Worm (Caenorhabditis elegans): ENCODE measurements around the gene clec-4.

Gene clec-4

DNA sequence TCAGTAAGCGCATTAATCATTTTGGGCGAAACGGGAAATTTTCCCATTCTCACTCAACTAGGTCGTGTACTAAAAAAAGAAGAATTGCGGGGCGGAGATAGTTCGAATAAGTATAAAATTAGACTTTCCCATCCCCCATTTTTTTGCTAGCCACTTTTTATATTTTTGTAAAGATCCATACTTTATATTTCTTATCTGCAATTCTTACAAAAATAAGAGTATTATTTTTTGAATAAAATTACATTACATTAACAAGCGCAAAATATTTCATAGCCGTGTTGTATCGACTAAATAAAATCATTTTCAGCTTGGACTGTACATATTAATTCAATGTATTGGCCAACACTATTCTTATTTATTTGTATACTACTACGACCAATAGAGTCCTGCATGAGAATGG, 25.3 kb downstream of the clec-4 start, which contains the start of gene F49C5.11:
F49C5.11 (plus strand) TSS at position 301 of the 400 bp plus-strand sequence.
- no peak for TF ChIP-seq ceh-16 (tag; optimal IDR thresholded peaks at IDR 0.05)
- TF ChIP-seq F13H6.1 (tag; optimal IDR thresholded peaks at IDR 0.05) = no peak
- TF ChIP-seq gmeb-1 (tag; optimal IDR thresholded peaks at IDR 0.05) = no peak
- no peak for TF ChIP-seq skn-1 (tag; optimal IDR thresholded peaks at IDR 0.05)
- TF ChIP-seq aly-2 (tag; optimal IDR thresholded peaks at IDR 0.05) = no peak
- no peak for TF ChIP-seq unc-55 (GFP tag; optimal IDR thresholded peaks at IDR 0.05)
- no peak for TF ChIP-seq mab-5 (tag; optimal IDR thresholded peaks at IDR 0.05)
- TF ChIP-seq dmd-4 (tag; optimal IDR thresholded peaks at IDR 0.05) = no peak
- no peak for TF ChIP-seq nhr-25 (tag; optimal IDR thresholded peaks at IDR 0.05)
- TF ChIP-seq nhr-11 (tag; optimal IDR thresholded peaks at IDR 0.05) = no peak
- no peak for TF ChIP-seq nhr-6 (tag; optimal IDR thresholded peaks at IDR 0.05)

- TF ChIP-seq F13H6.1 (tag; optimal IDR thresholded peaks at IDR 0.05) (no peak), mab-5 (tag; optimal IDR thresholded peaks at IDR 0.05) (no peak), sma-9 (GFP tag; optimal IDR thresholded peaks at IDR 0.05) (no peak), sma-9 (tag; optimal IDR thresholded peaks at IDR 0.05) (no peak), Y55F3AM.14 (GFP tag; optimal IDR thresholded peaks at IDR 0.05) (no peak), mbf-1 (tag; optimal IDR thresholded peaks at IDR 0.05) (no peak), crh-2 (tag; optimal IDR thresholded peaks at IDR 0.05) (no peak), lsy-2 (tag; optimal IDR thresholded peaks at IDR 0.05) (no peak), alr-1 (tag; optimal IDR thresholded peaks at IDR 0.05) (no peak), nhr-129 (tag; optimal IDR thresholded peaks at IDR 0.05) (no peak), nhr-12 (tag; optimal IDR thresholded peaks at IDR 0.05) (no peak), nhr-21 (tag; optimal IDR thresholded peaks at IDR 0.05) (no peak), lin-39 (tag; optimal IDR thresholded peaks at IDR 0.05) (no peak), mdl-1 (tag; optimal IDR thresholded peaks at IDR 0.05) (no peak), egl-27 (tag; optimal IDR thresholded peaks at IDR 0.05) (no peak), fos-1 (tag; optimal IDR thresholded peaks at IDR 0.05) (no peak), C34F6.9 (tag; optimal IDR thresholded peaks at IDR 0.05) (no peak), peb-1 (tag; optimal IDR thresholded peaks at IDR 0.05) (no peak), elt-1 (tag; optimal IDR thresholded peaks at IDR 0.05) (no peak), nhr-23 (tag; optimal IDR thresholded peaks at IDR 0.05) (no peak)
These were observed 30.0 kb downstream of the clec-4 start for ce11 chrII:12550940-12551339.

DNA sequence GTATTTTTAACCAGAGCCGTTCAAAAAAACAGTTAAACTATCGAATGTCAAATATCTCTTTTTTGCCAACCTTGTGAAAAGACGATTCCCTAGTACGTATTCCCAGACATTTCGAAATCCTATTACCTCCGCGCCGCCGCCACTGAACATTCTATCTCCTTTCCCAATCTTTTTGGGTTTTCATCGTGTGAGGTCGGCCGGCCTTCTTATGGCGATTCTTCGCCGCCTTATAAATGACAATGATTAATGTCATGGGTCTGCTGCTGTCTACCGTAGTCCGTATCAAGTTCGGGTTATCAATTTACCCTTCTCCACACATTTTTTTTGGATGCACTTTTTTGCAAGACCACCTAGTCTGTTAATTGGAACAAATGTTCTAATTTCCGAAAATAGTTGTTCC, 31.3 kb downstream of the clec-4 start:
- TF ChIP-seq snpc-4 (tag; optimal IDR thresholded peaks at IDR 0.05) = no peak
- TF ChIP-seq elt-1 (tag; optimal IDR thresholded peaks at IDR 0.05) = no peak
- no peak for TF ChIP-seq nhr-23 (tag; optimal IDR thresholded peaks at IDR 0.05)
- no peak for TF ChIP-seq lin-39 (tag; optimal IDR thresholded peaks at IDR 0.05)
- TF ChIP-seq mdl-1 (tag; optimal IDR thresholded peaks at IDR 0.05) = no peak
- TF ChIP-seq mbf-1 (tag; optimal IDR thresholded peaks at IDR 0.05) = no peak

DNA sequence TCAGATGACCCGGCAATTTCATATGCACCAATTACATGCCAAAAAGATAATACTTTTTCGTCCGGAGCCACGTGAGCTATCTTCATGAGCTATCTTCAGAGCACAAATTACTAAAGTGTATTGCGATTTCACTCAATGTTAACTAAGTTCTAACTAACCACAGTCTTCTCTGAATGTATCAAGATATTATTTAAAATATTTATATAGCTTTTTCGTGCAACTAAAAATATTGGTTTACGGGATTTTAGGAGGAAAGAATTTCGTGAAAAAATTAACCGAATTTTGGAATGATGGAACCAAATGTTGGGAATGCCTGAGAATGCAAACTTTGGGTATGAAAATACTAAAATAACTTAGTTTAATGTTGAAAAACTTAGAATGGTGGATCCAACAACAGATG, 33.4 kb downstream of the clec-4 start, which contains the start of gene F49C5.16:
F49C5.16 (plus strand) TSS at position 301 of the 400 bp plus-strand sequence.
- TF ChIP-seq mbf-1 (tag; optimal IDR thresholded peaks at IDR 0.05) (no peak), gmeb-1 (tag; optimal IDR thresholded peaks at IDR 0.05) (no peak), unc-55 (GFP tag; optimal IDR thresholded peaks at IDR 0.05) (no peak), snpc-4 (tag; optimal IDR thresholded peaks at IDR 0.05) (no peak), fos-1 (tag; optimal IDR thresholded peaks at IDR 0.05) (no peak), nhr-25 (tag; optimal IDR thresholded peaks at IDR 0.05) (no peak), ceh-82 (tag; optimal IDR thresholded peaks at IDR 0.05) (no peak), lin-13 (GFP tag; optimal IDR thresholded peaks at IDR 0.05) (no peak), nhr-237 (tag; optimal IDR thresholded peaks at IDR 0.05) (no peak), crh-2 (tag; optimal IDR thresholded peaks at IDR 0.05) (no peak), ceh-16 (tag; optimal IDR thresholded peaks at IDR 0.05) (no peak), nhr-6 (tag; optimal IDR thresholded peaks at IDR 0.05) (no peak), F13H6.1 (tag; optimal IDR thresholded peaks at IDR 0.05) (no peak), nhr-129 (tag; optimal IDR thresholded peaks at IDR 0.05) (no peak), ztf-1 (GFP tag; conservative IDR thresholded peaks at IDR 0.05) (no peak), sma-3 (GFP tag; optimal IDR thresholded peaks at IDR 0.05) (no peak), unc-62 (GFP tag; optimal IDR thresholded peaks at IDR 0.05) (no peak), elt-1 (tag; optimal IDR thresholded peaks at IDR 0.05) (no peak), skn-1 (tag; optimal IDR thresholded peaks at IDR 0.05) (no peak), nhr-77 (tag; optimal IDR thresholded peaks at IDR 0.05) (no peak)

Data from whole organism, L2 larva.